Worm (Caenorhabditis elegans): ENCODE measurements around the gene swt-7.
A peak's percentile ranks its signal among the peaks of the same experiment; 100 is the strongest.

Gene swt-7

DNA sequence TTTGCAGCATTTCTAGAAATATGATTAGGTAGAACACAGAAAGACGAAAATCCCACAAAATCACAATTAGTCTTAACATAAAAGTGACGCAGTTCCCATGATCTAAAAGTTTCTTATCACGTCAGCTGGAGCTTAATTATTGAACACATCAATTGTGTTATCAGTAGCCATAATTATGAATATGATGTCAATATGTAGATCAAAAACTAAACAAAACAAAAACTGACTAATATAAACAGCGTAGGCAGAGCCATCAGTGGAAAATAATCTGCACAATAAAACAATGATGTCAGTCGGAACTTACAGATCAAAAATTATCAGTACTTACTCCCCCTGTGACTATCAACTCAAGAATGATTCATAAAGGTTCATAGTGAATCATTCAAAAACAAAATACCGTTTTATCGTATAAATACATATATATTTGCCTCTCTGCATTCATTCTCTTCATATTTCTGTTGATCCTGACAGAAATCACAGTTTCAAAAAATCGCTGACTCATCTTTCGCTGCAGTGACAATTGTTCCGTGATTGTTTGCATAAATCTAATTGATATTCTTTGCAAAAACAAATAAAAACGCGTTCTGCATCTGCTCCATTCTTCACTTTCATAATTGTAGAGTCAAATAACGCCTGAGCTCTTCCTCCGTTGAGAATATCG lies 18.3 kb downstream of the swt-7 start, which contains the start of gene srr-6:
srr-6 (plus strand) TSS at position 611 of the 661 bp plus-strand sequence.
- no peak for TF ChIP-seq ztf-11 (tag; optimal IDR thresholded peaks at IDR 0.05)
- peak in 1 of 2 experiments; percentile 15 for TF ChIP-seq hif-1 (tag; optimal IDR thresholded peaks at IDR 0.05)
- no peak for TF ChIP-seq Y48G9A.11 (GFP tag; IDR thresholded peaks at IDR 0.05)
- no peak for TF ChIP-seq daf-16 (GFP tag; optimal IDR thresholded peaks at IDR 0.05)
- peak; percentile 61 for TF ChIP-seq daf-16 (tag; optimal IDR thresholded peaks at IDR 0.05)
- no peak for TF ChIP-seq unc-39 (tag; optimal IDR thresholded peaks at IDR 0.05)
- TF ChIP-seq hlh-11 (tag; optimal IDR thresholded peaks at IDR 0.05): peak; percentile 54
- peak; percentile 53 for TF ChIP-seq nhr-28 (tag; optimal IDR thresholded peaks at IDR 0.05)
- peak; percentile 68 for TF ChIP-seq pqm-1 (tag; optimal IDR thresholded peaks at IDR 0.05)
- no peak for TF ChIP-seq vab-7 (GFP tag; IDR thresholded peaks at IDR 0.05)
- TF ChIP-seq unc-62 (GFP tag; optimal IDR thresholded peaks at IDR 0.05 in 1 of 2): peak in 1 of 2 experiments; percentile 88
- TF ChIP-seq unc-62 (tag; optimal IDR thresholded peaks at IDR 0.05): no peak
- peak; percentile 66 for TF ChIP-seq dmd-6 (GFP tag; IDR thresholded peaks at IDR 0.05)
- TF ChIP-seq mes-2 (tag; optimal IDR thresholded peaks at IDR 0.05; ENCODE audit: poor library complexity, severe bottlenecking): no peak
- no peak for TF ChIP-seq ceh-82 (tag; optimal IDR thresholded peaks at IDR 0.05)
- TF ChIP-seq ceh-62 (tag; optimal IDR thresholded peaks at IDR 0.05): no peak
- TF ChIP-seq nhr-77 (tag; optimal IDR thresholded peaks at IDR 0.05): peak; percentile 63
- TF ChIP-seq php-3 (GFP tag; IDR thresholded peaks at IDR 0.05): peak; percentile 20; the same call in 1 of the 2 replicates
- TF ChIP-seq mdl-1 (tag; optimal IDR thresholded peaks at IDR 0.05): peak in 1 of 2 experiments; percentile 42
- no peak for TF ChIP-seq lin-13 (GFP tag; optimal IDR thresholded peaks at IDR 0.05)

DNA sequence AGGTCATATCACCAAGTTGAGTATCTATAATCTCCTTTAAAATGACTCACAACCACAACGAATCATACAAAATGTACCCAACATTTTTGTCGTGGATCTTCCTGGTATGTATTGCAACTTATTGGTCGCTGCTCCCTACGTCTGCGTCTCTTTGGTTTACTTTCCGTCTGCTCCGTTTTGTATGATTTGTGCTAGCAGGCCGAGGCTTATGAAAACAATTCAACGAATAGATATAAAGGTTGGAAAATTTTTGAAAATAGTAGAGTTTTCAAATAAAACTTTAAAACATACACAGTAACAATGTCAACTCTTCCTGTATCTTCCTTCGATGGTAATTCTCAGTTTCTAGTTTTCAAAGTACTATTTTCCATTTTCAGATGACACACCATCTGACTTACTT lies 29.2 kb downstream of the swt-7 start, which contains the start of gene srr-8:
srr-8 (plus strand) TSS at position 301 of the 400 bp plus-strand sequence.
- TF ChIP-seq dmd-6 (GFP tag; IDR thresholded peaks at IDR 0.05) (peak; percentile 9; the same call in 1 of the 2 replicates), zip-2 (tag; optimal IDR thresholded peaks at IDR 0.05) (no peak)

DNA sequence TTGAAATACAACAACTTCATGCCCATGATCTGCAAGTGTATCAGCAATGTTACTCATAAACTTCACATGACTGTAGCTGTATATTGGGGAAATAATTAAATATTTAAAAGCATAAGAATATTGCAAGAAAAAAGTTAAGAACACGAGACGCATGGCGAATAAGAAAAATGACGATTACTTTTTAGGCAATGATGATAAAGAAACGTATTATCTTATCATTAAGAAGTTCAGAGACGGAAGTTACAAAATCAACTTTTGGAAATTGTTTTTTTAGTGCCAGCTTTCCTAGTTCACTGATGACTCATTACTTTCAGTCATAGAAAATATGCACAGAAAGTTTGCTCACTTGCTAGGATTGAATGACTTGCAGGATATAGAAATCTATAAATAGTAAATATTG lies 30.2 kb downstream of the swt-7 start, which contains the start of gene ugt-7:
ugt-7 (minus strand) TSS at position 161 of the 400 bp plus-strand sequence.
- no peak for TF ChIP-seq zip-11 (GFP tag; IDR thresholded peaks at IDR 0.05)
- TF ChIP-seq nhr-28 (tag; optimal IDR thresholded peaks at IDR 0.05): peak; percentile 42
- TF ChIP-seq nhr-77 (tag; optimal IDR thresholded peaks at IDR 0.05): peak; percentile 11
- peak; percentile 72 for TF ChIP-seq pqm-1 (tag; optimal IDR thresholded peaks at IDR 0.05)

DNA sequence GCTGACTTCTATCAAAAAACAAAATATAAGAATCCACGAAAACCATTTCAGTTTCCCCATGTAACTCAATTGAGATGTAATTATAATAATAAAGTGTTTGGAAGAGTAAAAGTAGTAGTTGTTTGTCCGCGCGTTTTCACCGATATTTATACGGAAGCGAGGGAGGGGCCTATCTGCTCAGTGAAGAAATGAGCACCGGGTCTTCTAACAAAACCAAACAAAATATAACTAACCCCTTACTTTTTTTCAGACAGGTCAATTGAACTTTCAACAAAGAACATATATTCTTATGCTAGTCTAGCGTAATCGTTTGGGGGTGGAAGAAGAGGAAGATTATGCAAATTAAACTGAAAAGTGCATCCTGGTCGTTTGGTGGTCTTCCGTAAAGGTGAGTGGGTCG lies 35.5 kb downstream of the swt-7 start, which contains the start of gene ncx-9:
ncx-9 (minus strand) TSS at position 101 of the 400 bp plus-strand sequence.
- no peak for TF ChIP-seq aha-1 (tag)
- TF ChIP-seq nhr-237 (tag; optimal IDR thresholded peaks at IDR 0.05): no peak
- no peak for TF ChIP-seq lin-1 (GFP tag; IDR thresholded peaks at IDR 0.05)
- no peak for TF ChIP-seq F10B5.3 (tag; optimal IDR thresholded peaks at IDR 0.05)
- no peak for TF ChIP-seq set-16 (GFP tag; IDR thresholded peaks at IDR 0.05)
- TF ChIP-seq ceh-44 (GFP tag; IDR thresholded peaks at IDR 0.05): no peak
- no peak for TF ChIP-seq lin-39 (tag; optimal IDR thresholded peaks at IDR 0.05)
- no peak for TF ChIP-seq F26F4.8 (GFP tag; conservative IDR thresholded peaks at IDR 0.05)
- no peak for TF ChIP-seq dmd-8 (GFP tag; IDR thresholded peaks at IDR 0.05)
- TF ChIP-seq mxl-2 (GFP tag; conservative IDR thresholded peaks at IDR 0.05): no peak
- no peak for TF ChIP-seq nhr-102 (tag; optimal IDR thresholded peaks at IDR 0.05)
- TF ChIP-seq zfp-3 (GFP tag; conservative IDR thresholded peaks at IDR 0.05): no peak
- no peak for TF ChIP-seq aly-2 (tag; optimal IDR thresholded peaks at IDR 0.05)

Measured in whole organism, L4 larva.